Fruit fly (Drosophila melanogaster): ENCODE data around the gene CG12746.
A peak's percentile ranks its signal among the peaks of the same experiment; 100 is the strongest.

The CG12746 gene

dm6 chr3R:5547464-5547943 is 17.2 kb upstream of the CG12746 start, which contains the start of gene CG2519 (continued):
- TF ChIP-seq CG6272 (GFP tag; IDR thresholded peaks at IDR 0.05): peak; percentile 36; the same call in 1 of the 2 replicates
- TF ChIP-seq CG34224 (GFP tag; IDR thresholded peaks at IDR 0.05; ENCODE audit: partially characterized antibody): peak; percentile 81
- no peak for TF ChIP-seq Eip74EF (GFP tag; optimal IDR thresholded peaks at IDR 0.05)
- TF ChIP-seq CG13894 (tag; optimal IDR thresholded peaks at IDR 0.05): no peak
- TF ChIP-seq D19A (tag; optimal IDR thresholded peaks at IDR 0.05): no peak
- peak; percentile 62 for TF ChIP-seq chn (GFP tag; optimal IDR thresholded peaks at IDR 0.05)
- TF ChIP-seq ranshi (GFP tag; IDR thresholded peaks at IDR 0.05): peak; percentile 53; the same call in 1 of the 2 replicates
- TF ChIP-seq pros (GFP tag; optimal IDR thresholded peaks at IDR 0.05): peak; percentile 65
- TF ChIP-seq CG31224 (GFP tag; IDR thresholded peaks at IDR 0.05): peak; percentile 39; the same call in 1 of the 2 replicates
- peak; percentile 93 for TF ChIP-seq YL-1 (GFP tag; optimal IDR thresholded peaks at IDR 0.05)
- no peak for TF ChIP-seq CG6765 (GFP tag; optimal IDR thresholded peaks at IDR 0.05)
- no peak for TF ChIP-seq exex (tag; optimal IDR thresholded peaks at IDR 0.05)
- TF ChIP-seq Antp (GFP tag; optimal IDR thresholded peaks at IDR 0.05): peak; percentile 58
- no peak for TF ChIP-seq peb (GFP tag; IDR thresholded peaks at IDR 0.05)
- peak; percentile 92 for TF ChIP-seq CG13624 (GFP tag; optimal IDR thresholded peaks at IDR 0.05)
- TF ChIP-seq CG7987 (GFP tag; optimal IDR thresholded peaks at IDR 0.05): peak; percentile 82
- peak; percentile 47 for TF ChIP-seq emc (GFP tag; optimal IDR thresholded peaks at IDR 0.05)
- TF ChIP-seq zen2 (GFP tag; IDR thresholded peaks at IDR 0.05; ENCODE audit: partially characterized antibody): peak; percentile 80; the same call in 2 of the 3 replicates
- TF ChIP-seq Kr (GFP tag; optimal IDR thresholded peaks at IDR 0.05): no peak
- TF ChIP-seq Poxn (GFP tag; IDR thresholded peaks at IDR 0.05): no peak
- TF ChIP-seq CG11085 (GFP tag; IDR thresholded peaks at IDR 0.05): peak; percentile 59; the same call in 1 of the 2 replicates
- no peak for TF ChIP-seq Hand (GFP tag; optimal IDR thresholded peaks at IDR 0.05)
- TF ChIP-seq lab (GFP tag; optimal IDR thresholded peaks at IDR 0.05): no peak
- peak; percentile 43; the same call in 2 of the 3 replicates for TF ChIP-seq dysf (GFP tag; IDR thresholded peaks at IDR 0.05)
- no peak for TF ChIP-seq CG11696 (GFP tag; IDR thresholded peaks at IDR 0.05)
- TF ChIP-seq CG11456 (GFP tag; IDR thresholded peaks at IDR 0.05): peak; percentile 85
- peak; percentile 77 for TF ChIP-seq pho (GFP tag; optimal IDR thresholded peaks at IDR 0.05)
- peak; percentile 91 for TF ChIP-seq CG9932 (GFP tag; IDR thresholded peaks at IDR 0.05)
- no peak for TF ChIP-seq gem (tag; optimal IDR thresholded peaks at IDR 0.05)
- TF ChIP-seq Bteb2 (GFP tag; optimal IDR thresholded peaks at IDR 0.05): peak; percentile 61
- TF ChIP-seq CG8089 (GFP tag; optimal IDR thresholded peaks at IDR 0.05): peak; percentile 3
- peak; percentile 48 for TF ChIP-seq Mad (GFP tag; optimal IDR thresholded peaks at IDR 0.05)
- TF ChIP-seq Rx (GFP tag; IDR thresholded peaks at IDR 0.05): no peak
- TF ChIP-seq CG43689 (GFP tag; IDR thresholded peaks at IDR 0.05): no peak
- peak; percentile 15 for TF ChIP-seq CG6683 (GFP tag; optimal IDR thresholded peaks at IDR 0.05)
- no peak for TF ChIP-seq Hr78 (GFP tag; optimal IDR thresholded peaks at IDR 0.05)
- no peak for TF ChIP-seq cwo (GFP tag; optimal IDR thresholded peaks at IDR 0.05)
- TF ChIP-seq CG7372 (GFP tag; IDR thresholded peaks at IDR 0.05): peak; percentile 45; the same call in 1 of the 2 replicates
- TF ChIP-seq CG12219 (GFP tag; optimal IDR thresholded peaks at IDR 0.05): no peak
- peak; percentile 74; the same call in 2 of the 4 replicates for TF ChIP-seq Gug (GFP tag; IDR thresholded peaks at IDR 0.05)
- TF ChIP-seq Neu2 (GFP tag; optimal IDR thresholded peaks at IDR 0.05; ENCODE audit: borderline replicate concordance): no peak
- peak; percentile 95 for TF ChIP-seq knrl (GFP tag; IDR thresholded peaks at IDR 0.05; ENCODE audit: partially characterized antibody)
- TF ChIP-seq az2 (GFP tag; optimal IDR thresholded peaks at IDR 0.05): peak; percentile 45
- TF ChIP-seq Deaf1 (tag; optimal IDR thresholded peaks at IDR 0.05): no peak
- TF ChIP-seq hkb (optimal IDR thresholded peaks at IDR 0.05): no peak
- TF ChIP-seq hkb (GFP tag; IDR thresholded peaks at IDR 0.05): no peak
- TF ChIP-seq org-1 (GFP tag; optimal IDR thresholded peaks at IDR 0.05): peak; percentile 18
- TF ChIP-seq abd-A (tag; optimal IDR thresholded peaks at IDR 0.05): no peak
- no peak for TF ChIP-seq wor (GFP tag; IDR thresholded peaks at IDR 0.05)
- no peak for TF ChIP-seq CG16815 (GFP tag; optimal IDR thresholded peaks at IDR 0.05)

All from whole organism, embryonic.